Worm (Caenorhabditis elegans) whole organism, L1 larva: ENCODE measurements around the gene rpl-11.1.

Source experiments
- fkh-10 ChIP-seq: sonication (generic microtip); optimal IDR thresholded peaks from 2 replicates; lab custom pipeline; 2017; ENCODE audit warnings: missing biosample characterization, missing genetic modification reagents, missing genetic modification characterization
- hlh-17 ChIP-seq: fragments of 200-800 bp; sonication (Bioruptor generic); optimal IDR thresholded peaks from 2 replicates; lab custom pipeline; 2018; ENCODE audit warnings: missing genetic modification characterization, mild to moderate bottlenecking, missing compliant biosample characterization, moderate library complexity, borderline replicate concordance
- lin-39 ChIP-seq: fragments of 150-350 bp; optimal IDR thresholded peaks from 2 replicates; lab custom pipeline; 2014; ENCODE audit warnings: missing biosample characterization, missing genetic modification reagents, missing genetic modification characterization
- nhr-28 ChIP-seq: fragments of 150-350 bp; optimal IDR thresholded peaks from 2 replicates; lab custom pipeline; 2014; ENCODE audit warnings: missing biosample characterization, missing genetic modification characterization
- nhr-71 ChIP-seq: sonication (generic microtip); optimal IDR thresholded peaks from 2 replicates; lab custom pipeline; 2016; ENCODE audit warnings: mild to moderate bottlenecking, missing genetic modification characterization, moderate library complexity, missing compliant biosample characterization
- snpc-4 ChIP-seq: fragments of 150-350 bp; optimal IDR thresholded peaks from 2 replicates; lab custom pipeline; 2014; ENCODE audit warnings: missing biosample characterization, missing genetic modification characterization
- sox-4 ChIP-seq: sonication (generic microtip); optimal IDR thresholded peaks from 2 replicates; lab custom pipeline; 2016; ENCODE audit warnings: missing genetic modification characterization, missing compliant biosample characterization
- tbx-2 ChIP-seq: sonication (generic microtip); optimal IDR thresholded peaks from 2 replicates; lab custom pipeline; 2016; ENCODE audit warnings: missing genetic modification characterization, missing compliant biosample characterization
- unc-62 ChIP-seq: fragments of 150-350 bp; optimal IDR thresholded peaks from 2 replicates; lab custom pipeline; 2014; ENCODE audit warnings: missing biosample characterization, missing genetic modification reagents, missing genetic modification characterization
- zag-1 ChIP-seq: fragments of 150-350 bp; optimal IDR thresholded peaks from 2 replicates; lab custom pipeline; 2014; ENCODE audit warnings: missing biosample characterization, missing genetic modification characterization

DNA sequence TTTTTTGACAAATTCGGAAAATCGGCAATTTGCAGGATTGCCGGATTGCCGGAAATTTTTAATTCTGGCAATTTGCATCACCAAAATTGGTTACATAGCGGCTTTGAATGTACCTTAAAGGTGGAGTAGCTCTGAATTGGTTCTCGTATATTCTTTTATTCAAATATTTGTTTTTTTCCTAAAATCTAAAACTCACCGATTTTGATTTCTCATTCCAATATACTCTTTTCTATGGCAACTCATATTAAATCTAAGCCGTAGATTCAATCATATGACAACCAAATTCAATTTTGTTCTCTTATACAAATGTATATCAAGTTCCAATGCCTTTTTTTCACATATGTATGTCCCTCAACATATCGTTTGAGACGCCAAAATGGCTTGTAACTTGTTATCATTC lies 36.3 kb downstream of the rpl-11.1 start, which contains the start of gene sri-21:
- TF ChIP-seq zag-1 (tag; lab: Kevin White, UChicago) (no peak), lin-39 (tag; lab: Kevin White, UChicago) (no peak), fkh-10 (GFP tag; lab: Kevin White, UChicago) (no peak), nhr-71 (tag; lab: Kevin White, UChicago) (no peak), sox-4 (tag; lab: Kevin White, UChicago) (no peak), nhr-28 (tag; lab: Kevin White, UChicago) (no peak), unc-62 (no peak), tbx-2 (tag; lab: Kevin White, UChicago) (no peak), hlh-17 (GFP tag; lab: Kevin White, UChicago) (no peak), snpc-4 (no peak)
